Fruit fly (Drosophila melanogaster): ENCODE measurements around the gene comt.

comt gene

DNA sequence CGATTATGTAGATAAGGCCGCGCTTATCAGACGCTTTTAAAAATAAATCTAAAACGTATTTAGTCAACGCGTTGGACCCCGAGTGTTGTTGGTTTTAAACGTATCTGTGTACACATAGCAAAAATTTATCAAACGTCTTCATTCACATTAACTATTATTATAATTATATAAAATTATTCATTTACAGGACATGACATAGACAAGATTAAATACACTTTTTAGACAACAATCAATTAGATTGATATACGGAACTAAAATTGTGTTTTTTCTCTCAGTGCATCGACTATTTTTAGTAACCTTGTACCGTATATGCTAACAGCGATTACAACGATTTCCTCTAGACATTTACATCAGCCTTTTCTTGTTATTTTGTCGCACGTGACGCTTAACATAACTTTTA is 17.9 kb downstream of the comt start (continued):
- TF ChIP-seq dimm (GFP tag; IDR thresholded peaks at IDR 0.05) (peak; percentile 40; the same call in 1 of the 2 replicates), NC2β (GFP tag; optimal IDR thresholded peaks at IDR 0.05) (no peak), Gug (GFP tag; IDR thresholded peaks at IDR 0.05) (no peak), croc (GFP tag; conservative IDR thresholded peaks at IDR 0.05) (no peak), Xbp1 (GFP tag; optimal IDR thresholded peaks at IDR 0.05) (peak; percentile 64), bsh (GFP tag; optimal IDR thresholded peaks at IDR 0.05) (peak in 1 of 2 experiments; percentile 67), CG32772 (GFP tag; IDR thresholded peaks at IDR 0.05) (peak; percentile 43; the same call in 1 of the 2 replicates), zen (tag; optimal IDR thresholded peaks at IDR 0.05) (peak; percentile 29), CG12071 (GFP tag; optimal IDR thresholded peaks at IDR 0.05) (peak; percentile 43), gro (GFP tag; optimal IDR thresholded peaks at IDR 0.05) (no peak), CG10959 (GFP tag; IDR thresholded peaks at IDR 0.05) (no peak), Gsc (GFP tag; IDR thresholded peaks at IDR 0.05) (no peak), CG5953 (GFP tag; IDR thresholded peaks at IDR 0.05) (no peak), corto (GFP tag; optimal IDR thresholded peaks at IDR 0.05) (no peak), CG18476 (GFP tag; optimal IDR thresholded peaks at IDR 0.05) (peak; percentile 38), CG12942 (GFP tag; optimal IDR thresholded peaks at IDR 0.05) (peak; percentile 36), Lpt (GFP tag; optimal IDR thresholded peaks at IDR 0.05) (no peak), E2f2 (GFP tag; IDR thresholded peaks at IDR 0.05) (peak; percentile 54; the same call in 1 of the 2 replicates), onecut (GFP tag; IDR thresholded peaks at IDR 0.05) (0 out of 2 replicates have a peak, but pooled peaks have one; percentile 16), CG12391 (tag; optimal IDR thresholded peaks at IDR 0.05) (peak; percentile 78), CG30020 (tag; optimal IDR thresholded peaks at IDR 0.05) (no peak), CG3065 (GFP tag; optimal IDR thresholded peaks at IDR 0.05) (no peak), gce (GFP tag; IDR thresholded peaks at IDR 0.05) (peak; percentile 56; the same call in 1 of the 3 replicates), pb (GFP tag; optimal IDR thresholded peaks at IDR 0.05) (no peak), CG11695 (GFP tag; IDR thresholded peaks at IDR 0.05) (peak; percentile 86), phol (tag; optimal IDR thresholded peaks at IDR 0.05) (peak; percentile 74), Hr51 (GFP tag; optimal IDR thresholded peaks at IDR 0.05) (peak in 1 of 2 experiments; percentile 79), z (GFP tag; IDR thresholded peaks at IDR 0.05) (no peak), CoRest (tag; optimal IDR thresholded peaks at IDR 0.05) (peak; percentile 84), chif (GFP tag; optimal IDR thresholded peaks at IDR 0.05) (no peak), ash1 (GFP tag; optimal IDR thresholded peaks at IDR 0.05) (no peak), fru (optimal IDR thresholded peaks at IDR 0.05) (no peak), Deaf1 (tag; optimal IDR thresholded peaks at IDR 0.05) (peak; percentile 61), jumu (GFP tag; optimal IDR thresholded peaks at IDR 0.05) (no peak), CG16863 (GFP tag; optimal IDR thresholded peaks at IDR 0.05) (no peak), ewg (GFP tag; optimal IDR thresholded peaks at IDR 0.05) (peak; percentile 24), Xrp1 (GFP tag; IDR thresholded peaks at IDR 0.05) (peak; percentile 73; the same call in 1 of the 2 replicates), cato (GFP tag; optimal IDR thresholded peaks at IDR 0.05; ENCODE audit: borderline replicate concordance) (peak; percentile 3), Ptx1 (GFP tag; IDR thresholded peaks at IDR 0.05) (peak; percentile 83), salm (tag; optimal IDR thresholded peaks at IDR 0.05) (peak; percentile 28), Neu2 (GFP tag; optimal IDR thresholded peaks at IDR 0.05; ENCODE audit: borderline replicate concordance) (no peak), vfl (GFP tag; optimal IDR thresholded peaks at IDR 0.05) (no peak), ranshi (GFP tag; IDR thresholded peaks at IDR 0.05) (peak; percentile 77), CG10267 (tag; optimal IDR thresholded peaks at IDR 0.05) (peak; percentile 66), slou (GFP tag; optimal IDR thresholded peaks at IDR 0.05) (peak; percentile 1), CG6683 (GFP tag; optimal IDR thresholded peaks at IDR 0.05) (peak; percentile 74), Sry-β (GFP tag; optimal IDR thresholded peaks at IDR 0.05) (no peak), CG9932 (GFP tag; IDR thresholded peaks at IDR 0.05) (peak; percentile 80), CG4617 (GFP tag; optimal IDR thresholded peaks at IDR 0.05; ENCODE audit: borderline replicate concordance) (no peak), CG18011 (GFP tag; optimal IDR thresholded peaks at IDR 0.05) (no peak), E2f1 (GFP tag; IDR thresholded peaks at IDR 0.05) (peak; percentile 78)
